Worm (Caenorhabditis elegans) whole organism, young adult: ENCODE measurements around the gene oac-40.

Source experiments
- C17E4.6 ChIP-seq: fragments of 200-800 bp; sonication (Bioruptor generic); IDR thresholded peaks from 2 replicates; pipeline ENCODE4 v1.3.6; 2022; ENCODE audit warnings: missing genetic modification reagents, missing genetic modification characterization, missing compliant biosample characterization
- F22D6.2 ChIP-seq: sonication (generic microtip); optimal IDR thresholded peaks from 2 replicates; lab custom pipeline; 2016; ENCODE audit warnings: mild to moderate bottlenecking, missing genetic modification characterization, missing compliant biosample characterization
- K12H6.12 ChIP-seq: fragments of 200-800 bp; sonication (Bioruptor generic); optimal IDR thresholded peaks from 2 replicates; lab custom pipeline; 2018; ENCODE audit warnings: mild to moderate bottlenecking, missing genetic modification characterization, missing compliant biosample characterization
- Y67H2A.10 ChIP-seq: fragments of 200-800 bp; sonication (Bioruptor generic); conservative IDR thresholded peaks from 2 replicates; pipeline ENCODE4 v1.3.6; 2022; ENCODE audit warnings: missing genetic modification reagents, missing genetic modification characterization, missing compliant biosample characterization
- Y79H2A.3 ChIP-seq: fragments of 200-800 bp; sonication (Bioruptor generic); conservative IDR thresholded peaks from 2 replicates; pipeline ENCODE4 v1.3.6; 2022; ENCODE audit warnings: missing genetic modification reagents, missing genetic modification characterization, missing compliant biosample characterization
- atf-7 ChIP-seq: sonication (generic microtip); optimal IDR thresholded peaks from 2 replicates; lab custom pipeline; 2017; ENCODE audit warnings: mild to moderate bottlenecking, missing genetic modification characterization, missing compliant biosample characterization
- athp-1 ChIP-seq: sonication (generic microtip); optimal IDR thresholded peaks from 2 replicates; lab custom pipeline; 2017; ENCODE audit warnings: mild to moderate bottlenecking, missing genetic modification characterization, missing compliant biosample characterization
- bed-1 ChIP-seq: fragments of 200-800 bp; sonication (Bioruptor generic); IDR thresholded peaks from 2 replicates; pipeline ENCODE4 v1.3.6; 2022; ENCODE audit warnings: missing genetic modification reagents, missing genetic modification characterization, missing compliant biosample characterization
- bed-2 ChIP-seq: fragments of 200-800 bp; sonication (Bioruptor generic); IDR thresholded peaks from 2 replicates; pipeline ENCODE4 v1.3.6; 2022; ENCODE audit warnings: missing genetic modification reagents, missing genetic modification characterization, missing compliant biosample characterization
- ccch-3 ChIP-seq: fragments of 200-800 bp; sonication (Bioruptor generic); optimal IDR thresholded peaks from 2 replicates; lab custom pipeline; 2018; ENCODE audit warnings: mild to moderate bottlenecking, missing genetic modification characterization, missing compliant biosample characterization
- ceh-79 ChIP-seq: sonication (generic microtip); optimal IDR thresholded peaks from 2 replicates; lab custom pipeline; 2017; ENCODE audit warnings: mild to moderate bottlenecking, missing genetic modification characterization, missing compliant biosample characterization
- egl-44 ChIP-seq: fragments of 200-800 bp; sonication (Bioruptor generic); IDR thresholded peaks from 2 replicates; pipeline ENCODE4 v1.3.6; 2022; ENCODE audit warnings: missing genetic modification reagents, missing genetic modification characterization, missing compliant biosample characterization
- egrh-3 ChIP-seq: fragments of 200-800 bp; sonication (Bioruptor generic); IDR thresholded peaks from 2 replicates; pipeline ENCODE4 v1.3.6; 2022; ENCODE audit warnings: missing genetic modification reagents, missing genetic modification characterization, missing compliant biosample characterization
- lag-1 ChIP-seq: fragments of 200-800 bp; sonication (Bioruptor generic); IDR thresholded peaks from 2 replicates; pipeline ENCODE4 v1.3.6; 2022; ENCODE audit warnings: missing genetic modification reagents, missing genetic modification characterization, missing compliant biosample characterization
- lin-54 ChIP-seq: fragments of 200-800 bp; sonication (Bioruptor generic); optimal IDR thresholded peaks from 2 replicates; lab custom pipeline; 2018; ENCODE audit warnings: mild to moderate bottlenecking, missing genetic modification characterization, missing compliant biosample characterization
- lir-1 ChIP-seq: fragments of 200-800 bp; sonication (Bioruptor generic); conservative IDR thresholded peaks from 2 replicates; pipeline ENCODE4 v1.3.6; 2022; ENCODE audit warnings: missing genetic modification reagents, missing genetic modification characterization, missing compliant biosample characterization
- madf-10 ChIP-seq: sonication (generic microtip); optimal IDR thresholded peaks from 2 replicates; lab custom pipeline; 2016; ENCODE audit warnings: mild to moderate bottlenecking, missing genetic modification characterization, missing compliant biosample characterization
- madf-6 ChIP-seq: fragments of 200-800 bp; sonication (Bioruptor generic); IDR thresholded peaks from 2 replicates; pipeline ENCODE4 v1.3.6; 2022; ENCODE audit warnings: missing genetic modification reagents, missing genetic modification characterization, missing compliant biosample characterization
- madf-8 ChIP-seq: fragments of 200-800 bp; sonication (Bioruptor generic); conservative IDR thresholded peaks from 2 replicates; pipeline ENCODE4 v1.3.6; 2022; ENCODE audit warnings: missing genetic modification reagents, missing genetic modification characterization, missing compliant biosample characterization
- mes-4 ChIP-seq: sonication (generic microtip); optimal IDR thresholded peaks from 2 replicates; lab custom pipeline; 2016; ENCODE audit warnings: missing genotype, missing genetic modification characterization, missing compliant biosample characterization
- nfya-1 ChIP-seq: sonication (generic microtip); optimal IDR thresholded peaks from 2 replicates; lab custom pipeline; 2017; ENCODE audit warnings: antibody characterized with exemption, missing compliant biosample characterization, missing genetic modification characterization, borderline replicate concordance; ENCODE audit not compliant: insufficient read depth
- nfyb-1 ChIP-seq: fragments of 200-800 bp; sonication (Bioruptor generic); IDR thresholded peaks from 2 replicates; pipeline ENCODE4 v1.3.6; 2022; ENCODE audit warnings: missing genetic modification reagents, missing genetic modification characterization, missing compliant biosample characterization
- nhr-120 ChIP-seq: fragments of 200-800 bp; sonication (Bioruptor generic); IDR thresholded peaks from 2 replicates; pipeline ENCODE4 v1.3.6; 2022; ENCODE audit warnings: missing genetic modification characterization, missing compliant biosample characterization
- nhr-27 ChIP-seq: fragments of 200-800 bp; sonication (Bioruptor generic); optimal IDR thresholded peaks from 2 replicates; lab custom pipeline; 2018; ENCODE audit warnings: mild to moderate bottlenecking, missing genetic modification characterization, moderate library complexity, missing compliant biosample characterization
- pbrm-1 ChIP-seq: fragments of 200-800 bp; sonication (Bioruptor generic); IDR thresholded peaks from 2 replicates; pipeline ENCODE4 v1.3.6; 2022; ENCODE audit warnings: missing genetic modification reagents, missing genetic modification characterization, missing compliant biosample characterization
- rcor-1 ChIP-seq: fragments of 200-800 bp; sonication (Bioruptor generic); IDR thresholded peaks from 2 replicates; pipeline ENCODE4 v1.3.6; 2022; ENCODE audit warnings: missing genetic modification reagents, missing genetic modification characterization, missing compliant biosample characterization
- rpc-1 ChIP-seq, 2 experiments: fragments of 150-350 bp in 1 of 2; sonication (generic microtip) in 1 of 2; optimal IDR thresholded peaks; 2 replicates each; lab custom pipeline; 2014 to 2018; ENCODE audit warnings: missing biosample characterization in 1 of 2, missing genetic modification characterization in 1 of 2, missing genetic modification reagents in 1 of 2, missing genotype in 1 of 2
- sdz-38 ChIP-seq: sonication (generic microtip); optimal IDR thresholded peaks from 2 replicates; lab custom pipeline; 2016; ENCODE audit warnings: missing genotype, missing genetic modification characterization, missing compliant biosample characterization
- sea-2 ChIP-seq: fragments of 200-800 bp; sonication (Bioruptor generic); IDR thresholded peaks from 2 replicates; pipeline ENCODE4 v1.3.6; 2022; ENCODE audit warnings: missing genetic modification characterization, missing compliant biosample characterization
- somi-1 ChIP-seq: fragments of 200-800 bp; sonication (Bioruptor generic); optimal IDR thresholded peaks from 2 replicates; lab custom pipeline; 2018; ENCODE audit warnings: mild to moderate bottlenecking, missing genetic modification characterization, missing compliant biosample characterization
- zim-3 ChIP-seq: sonication (generic microtip); optimal IDR thresholded peaks from 2 replicates; lab custom pipeline; 2017; ENCODE audit warnings: mild to moderate bottlenecking, missing genetic modification characterization, moderate library complexity, missing compliant biosample characterization
- ztf-22 ChIP-seq: fragments of 200-800 bp; sonication (Bioruptor generic); optimal IDR thresholded peaks from 2 replicates; lab custom pipeline; 2018; ENCODE audit warnings: mild to moderate bottlenecking, missing genetic modification characterization, moderate library complexity, missing compliant biosample characterization
- ztf-25 ChIP-seq: fragments of 200-800 bp; sonication (Bioruptor generic); IDR thresholded peaks from 2 replicates; pipeline ENCODE4 v1.3.6; 2022; ENCODE audit warnings: missing genetic modification reagents, missing genetic modification characterization, missing compliant biosample characterization
- ztf-28 ChIP-seq: fragments of 200-800 bp; sonication (Bioruptor generic); IDR thresholded peaks from 2 replicates; pipeline ENCODE4 v1.3.6; 2022; ENCODE audit warnings: missing genetic modification reagents, missing genetic modification characterization, missing compliant biosample characterization
- ztf-6 ChIP-seq: fragments of 200-800 bp; sonication (Bioruptor generic); IDR thresholded peaks from 2 replicates; pipeline ENCODE4 v1.3.6; 2022; ENCODE audit warnings: missing genetic modification reagents, missing genetic modification characterization, missing compliant biosample characterization

The oac-40 gene

DNA sequence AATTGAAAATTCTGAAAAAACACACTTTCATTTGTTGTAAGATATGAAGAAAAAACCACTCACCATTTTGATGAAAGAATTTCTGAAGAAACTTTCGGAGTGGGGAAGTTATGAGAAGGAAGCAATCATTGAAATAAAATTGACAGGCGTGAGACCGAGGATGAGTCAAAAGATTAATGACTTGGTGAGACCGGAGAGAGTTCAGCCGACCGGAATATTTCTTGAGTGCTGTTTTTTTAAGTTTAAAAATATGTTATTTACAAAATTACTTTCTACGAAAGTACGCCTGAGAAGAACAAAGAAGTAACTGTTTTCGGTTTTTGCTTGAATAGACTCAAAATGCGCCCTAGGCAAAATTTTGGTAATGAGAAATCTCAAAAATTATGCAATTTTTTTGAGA, 39.7 kb downstream of the oac-40 start, which contains the start of gene C25E10.10:
C25E10.10 (minus strand) TSS at position 101 of the 400 bp plus-strand sequence.
- TF ChIP-seq ztf-6 (GFP tag; lab: Robert Waterston, UW) (no peak), egl-44 (GFP tag; lab: Robert Waterston, UW) (no peak), lag-1 (GFP tag; lab: Robert Waterston, UW) (no peak), lir-1 (GFP tag; lab: Robert Waterston, UW) (no peak), K12H6.12 (tag; lab: Kevin White, UChicago) (no peak), Y79H2A.3 (GFP tag; lab: Robert Waterston, UW) (no peak), mes-4 (tag; lab: Kevin White, UChicago) (no peak), F22D6.2 (tag; lab: Kevin White, UChicago) (no peak)

DNA sequence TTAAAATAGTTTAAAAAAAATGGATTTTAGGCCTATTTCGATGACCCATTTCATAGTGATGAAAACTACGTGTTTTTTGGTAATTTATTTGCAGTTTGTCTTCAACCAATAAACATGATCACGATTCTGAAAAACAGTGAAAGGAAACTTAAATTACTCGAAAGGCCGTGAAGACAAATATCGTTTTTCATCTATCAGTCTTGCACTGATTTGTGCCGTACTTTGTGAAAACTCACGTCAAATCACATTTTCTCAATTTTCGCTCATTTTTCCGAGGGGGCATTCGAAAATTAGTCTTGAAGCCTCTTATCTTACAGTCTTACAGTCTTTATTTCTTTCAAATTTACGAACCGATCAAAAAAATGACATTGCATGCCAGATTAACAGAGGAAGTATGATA, 42.0 kb downstream of the oac-40 start, which contains the start of gene C25E10.11:
C25E10.11 (minus strand) TSS at position 101 of the 400 bp plus-strand sequence.
- no peak for TF ChIP-seq rcor-1 (GFP tag; lab: Robert Waterston, UW)
- TF ChIP-seq ccch-3 (GFP tag; lab: Kevin White, UChicago), result no peak
- no peak for TF ChIP-seq Y67H2A.10 (GFP tag; lab: Robert Waterston, UW)
- TF ChIP-seq nhr-120 (GFP tag; lab: Robert Waterston, UW), result no peak
- TF ChIP-seq egrh-3, result no peak
- TF ChIP-seq rpc-1 (optimal IDR thresholded peaks at IDR 0.05; lab: Kevin White, UChicago), result no peak
- TF ChIP-seq rpc-1 (tag; optimal IDR thresholded peaks at IDR 0.05; lab: Kevin White, UChicago), result no peak
- TF ChIP-seq ztf-28 (GFP tag; lab: Robert Waterston, UW), result no peak
- no peak for TF ChIP-seq zim-3 (tag; lab: Kevin White, UChicago)
- TF ChIP-seq lag-1 (GFP tag; lab: Robert Waterston, UW), result no peak
- TF ChIP-seq bed-1 (GFP tag; lab: Robert Waterston, UW), result no peak
- no peak for TF ChIP-seq lir-1 (GFP tag; lab: Robert Waterston, UW)
- TF ChIP-seq, all 124 proteins: peak for 0

DNA sequence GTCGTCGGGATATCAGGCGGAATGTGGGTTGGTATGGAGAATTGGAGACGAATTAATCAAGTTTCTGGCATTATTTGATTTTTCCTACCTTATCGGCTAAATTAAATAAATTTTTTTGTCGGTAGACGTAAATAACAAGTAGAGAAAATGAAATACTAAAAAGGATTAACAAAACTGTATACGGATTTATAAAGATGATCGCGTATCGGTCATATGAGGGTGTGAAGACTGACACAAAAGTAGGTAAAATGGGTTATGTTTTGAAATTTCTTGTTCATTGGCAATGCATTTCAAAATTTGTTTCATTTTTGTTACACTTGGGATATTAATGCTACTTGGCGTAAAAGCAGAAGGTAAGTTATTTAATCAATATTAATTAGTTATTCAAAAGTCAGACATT, 42.9 kb downstream of the oac-40 start, which contains the start of the genes C25E10.16 and C25E10.13:
C25E10.16 (minus strand) TSS at position 101 of the 400 bp plus-strand sequence.
C25E10.13 (plus strand) TSS at position 256 of the 400 bp plus-strand sequence.
- TF ChIP-seq madf-10 (no peak), sea-2 (no peak), lin-54 (GFP tag; lab: Kevin White, UChicago) (no peak), bed-2 (GFP tag; lab: Robert Waterston, UW) (no peak), nhr-27 (tag; lab: Kevin White, UChicago) (no peak), C17E4.6 (no peak), ztf-22 (GFP tag; lab: Kevin White, UChicago) (no peak), Y67H2A.10 (GFP tag; lab: Robert Waterston, UW) (no peak), pbrm-1 (GFP tag; lab: Robert Waterston, UW) (no peak), sdz-38 (tag; lab: Kevin White, UChicago) (no peak), nfyb-1 (GFP tag; lab: Robert Waterston, UW) (no peak), atf-7 (tag; lab: Kevin White, UChicago) (no peak), nfya-1 (no peak), athp-1 (tag; lab: Kevin White, UChicago) (no peak), madf-6 (GFP tag; lab: Robert Waterston, UW) (no peak), ztf-25 (no peak), somi-1 (GFP tag; lab: Kevin White, UChicago) (no peak), ceh-79 (tag; lab: Kevin White, UChicago) (no peak), madf-8 (no peak)
- TF ChIP-seq, all 124 proteins: peak for 0
